Fruit fly (Drosophila melanogaster): ENCODE measurements around the gene CG5167.

Gene CG5167

dm6 chr3R:12408160-12408559 lies 1.8 kb downstream of the CG5167 start, which contains the start of gene CG5196 (continued):
- TF ChIP-seq aop (GFP tag; IDR thresholded peaks at IDR 0.05) (no peak), CG10565 (GFP tag; optimal IDR thresholded peaks at IDR 0.05) (no peak), tio (GFP tag; optimal IDR thresholded peaks at IDR 0.05) (no peak), YL-1 (GFP tag; optimal IDR thresholded peaks at IDR 0.05) (peak; percentile 50), CG4282 (GFP tag; optimal IDR thresholded peaks at IDR 0.05) (no peak), sens (GFP tag) (no peak), ttk (GFP tag; IDR thresholded peaks at IDR 0.05) (no peak), dm (GFP tag; optimal IDR thresholded peaks at IDR 0.05) (no peak), Neu2 (GFP tag; optimal IDR thresholded peaks at IDR 0.05; ENCODE audit: borderline replicate concordance) (no peak), HLH4C (GFP tag; IDR thresholded peaks at IDR 0.05; ENCODE audit: partially characterized antibody) (peak; percentile 70), CG10274 (GFP tag; optimal IDR thresholded peaks at IDR 0.05) (no peak), CG10209 (GFP tag; optimal IDR thresholded peaks at IDR 0.05) (no peak), crc (GFP tag; optimal IDR thresholded peaks at IDR 0.05) (no peak), Stat92E (GFP tag; optimal IDR thresholded peaks at IDR 0.05) (peak in 1 of 3 experiments; percentile 44), amos (GFP tag; IDR thresholded peaks at IDR 0.05; ENCODE audit: partially characterized antibody) (peak; percentile 76), Max (GFP tag; optimal IDR thresholded peaks at IDR 0.05) (peak; percentile 4), CG11696 (GFP tag; IDR thresholded peaks at IDR 0.05) (no peak), E2f1 (GFP tag; IDR thresholded peaks at IDR 0.05) (no peak), grau (tag; optimal IDR thresholded peaks at IDR 0.05) (peak; percentile 31), CG11560 (tag; IDR thresholded peaks at IDR 0.05) (no peak), Dip3 (GFP tag; optimal IDR thresholded peaks at IDR 0.05) (no peak), sqz (GFP tag; optimal IDR thresholded peaks at IDR 0.05) (no peak), en (GFP tag; optimal IDR thresholded peaks at IDR 0.05) (no peak), CG13894 (tag; optimal IDR thresholded peaks at IDR 0.05) (peak; percentile 51), ham (GFP tag; IDR thresholded peaks at IDR 0.05) (no peak), salm (tag; optimal IDR thresholded peaks at IDR 0.05) (no peak), CG10462 (GFP tag; optimal IDR thresholded peaks at IDR 0.05) (no peak), CG4730 (GFP tag; IDR thresholded peaks at IDR 0.05) (no peak), lola (GFP tag; optimal IDR thresholded peaks at IDR 0.05) (no peak), CG6272 (GFP tag; IDR thresholded peaks at IDR 0.05) (no peak), dimm (GFP tag; IDR thresholded peaks at IDR 0.05) (no peak), cg (GFP tag; optimal IDR thresholded peaks at IDR 0.05) (no peak), CG32767 (GFP tag; IDR thresholded peaks at IDR 0.05) (no peak), ERR (GFP tag; optimal IDR thresholded peaks at IDR 0.05) (no peak), Lpt (GFP tag; optimal IDR thresholded peaks at IDR 0.05) (no peak), Sry-δ (GFP tag; optimal IDR thresholded peaks at IDR 0.05) (peak; percentile 56), Abd-B (GFP tag; optimal IDR thresholded peaks at IDR 0.05) (peak; percentile 43), croc (GFP tag; conservative IDR thresholded peaks at IDR 0.05) (no peak), CG3281 (GFP tag; optimal IDR thresholded peaks at IDR 0.05) (no peak), CG18599 (GFP tag; optimal IDR thresholded peaks at IDR 0.05) (no peak), ase (GFP tag; IDR thresholded peaks at IDR 0.05) (no peak), CG8924 (tag; optimal IDR thresholded peaks at IDR 0.05) (peak; percentile 17), CoRest (tag; optimal IDR thresholded peaks at IDR 0.05) (peak; percentile 5), Dll (GFP tag; IDR thresholded peaks at IDR 0.05; ENCODE audit: partially characterized antibody) (peak; percentile 64), trh (GFP tag; optimal IDR thresholded peaks at IDR 0.05) (no peak), knrl (GFP tag; IDR thresholded peaks at IDR 0.05; ENCODE audit: partially characterized antibody) (peak; percentile 66), phol (tag; optimal IDR thresholded peaks at IDR 0.05) (no peak), sisA (GFP tag; IDR thresholded peaks at IDR 0.05) (no peak), CG13123 (GFP tag; optimal IDR thresholded peaks at IDR 0.05) (no peak), MBD-R2 (GFP tag; IDR thresholded peaks at IDR 0.05) (peak; percentile 95), CG12942 (GFP tag; optimal IDR thresholded peaks at IDR 0.05) (no peak), maf-S (GFP tag; optimal IDR thresholded peaks at IDR 0.05) (no peak)

Data from whole organism, embryonic.